Fruit fly (Drosophila melanogaster) Kc167 (cell line): ENCODE measurements around the gene Tsc1.

ENCODE experiments used
- Myc ChIP-seq: fragments of >200 bp; optimal IDR thresholded peaks from 2 replicates; lab custom pipeline; 2017; ENCODE audit warnings: missing external identifiers
- Sin3A ChIP-seq: fragments of >200 bp; optimal IDR thresholded peaks from 2 replicates; lab custom pipeline; 2018; ENCODE audit warnings: missing external identifiers
- h ChIP-seq: fragments of >200 bp; optimal IDR thresholded peaks from 3 replicates; lab custom pipeline; 2018; ENCODE audit warnings: missing external identifiers
- insv ChIP-seq: fragments of >200 bp; optimal IDR thresholded peaks from 3 replicates; lab custom pipeline; 2018; ENCODE audit warnings: missing external identifiers
- psq ChIP-seq: fragments of >200 bp; optimal IDR thresholded peaks from 2 replicates; lab custom pipeline; 2017; ENCODE audit warnings: missing external identifiers

- TF ChIP-seq psq (no peak), insv (lab: Kevin White, UChicago) (no peak), h (lab: Kevin White, UChicago) (no peak), Myc (lab: Kevin White, UChicago) (no peak), Sin3A (lab: Kevin White, UChicago) (no peak)
These were observed 40.0 kb upstream of the Tsc1 start for dm6 chr3R:24090143-24090542.
